Worm (Caenorhabditis elegans) whole organism, L4 larva: ENCODE data around the gene tag-52.

Experiments
- T26A8.4 ChIP-seq: fragments of 200-800 bp; sonication (Bioruptor generic); IDR thresholded peaks from 2 replicates; pipeline ENCODE4 v1.3.6; 2022; ENCODE audit warnings: missing genetic modification characterization, missing compliant biosample characterization
- Y75B8A.6 ChIP-seq: fragments of 200-800 bp; sonication (Bioruptor generic); IDR thresholded peaks from 2 replicates; pipeline ENCODE4 v1.3.6; 2022; ENCODE audit warnings: missing genetic modification reagents, missing genetic modification characterization, missing compliant biosample characterization
- ZK546.5 ChIP-seq, 2 experiments: sonication (generic microtip); optimal IDR thresholded peaks; 2 replicates each; lab custom pipeline; 2017; ENCODE audit warnings: missing biosample characterization in 2 of 2, missing genetic modification characterization in 2 of 2
- aha-1 ChIP-seq: fragments of 150-350 bp; peaks from one replicate; lab custom pipeline; 2014; ENCODE audit warnings: missing biosample characterization, missing genetic modification characterization
- egl-27 ChIP-seq: sonication (generic microtip); optimal IDR thresholded peaks from 3 replicates; lab custom pipeline; 2017; ENCODE audit warnings: missing biosample characterization, missing genetic modification reagents, missing genetic modification characterization
- lin-13 ChIP-seq: fragments of 150-350 bp; optimal IDR thresholded peaks from 2 replicates; lab custom pipeline; 2014; ENCODE audit warnings: missing biosample characterization, missing genetic modification reagents, missing genetic modification characterization
- lin-15B ChIP-seq: fragments of 150-350 bp; sonication (generic microtip); optimal IDR thresholded peaks from 3 replicates; lab custom pipeline; 2014; ENCODE audit warnings: missing biosample characterization, missing genetic modification characterization
- lin-39 ChIP-seq: fragments of 150-350 bp; optimal IDR thresholded peaks from 2 replicates; lab custom pipeline; 2014; ENCODE audit warnings: missing biosample characterization, missing genetic modification reagents, missing genetic modification characterization
- nhr-6 ChIP-seq: fragments of 150-350 bp; optimal IDR thresholded peaks from 2 replicates; lab custom pipeline; 2014; ENCODE audit warnings: missing biosample characterization, missing genetic modification characterization
- nhr-77 ChIP-seq: fragments of 150-350 bp; optimal IDR thresholded peaks from 2 replicates; lab custom pipeline; 2014; ENCODE audit warnings: missing biosample characterization, missing genetic modification characterization
- rbr-2 ChIP-seq: sonication (generic microtip); optimal IDR thresholded peaks from 2 replicates; lab custom pipeline; 2016; ENCODE audit warnings: missing genotype, missing genetic modification characterization, missing compliant biosample characterization
- skn-1 ChIP-seq: fragments of 150-350 bp; optimal IDR thresholded peaks from 2 replicates; lab custom pipeline; 2014; ENCODE audit warnings: missing biosample characterization, missing genetic modification characterization
- zip-2 ChIP-seq: fragments of 150-350 bp; optimal IDR thresholded peaks from 2 replicates; lab custom pipeline; 2014; ENCODE audit warnings: missing biosample characterization, missing genetic modification characterization

DNA sequence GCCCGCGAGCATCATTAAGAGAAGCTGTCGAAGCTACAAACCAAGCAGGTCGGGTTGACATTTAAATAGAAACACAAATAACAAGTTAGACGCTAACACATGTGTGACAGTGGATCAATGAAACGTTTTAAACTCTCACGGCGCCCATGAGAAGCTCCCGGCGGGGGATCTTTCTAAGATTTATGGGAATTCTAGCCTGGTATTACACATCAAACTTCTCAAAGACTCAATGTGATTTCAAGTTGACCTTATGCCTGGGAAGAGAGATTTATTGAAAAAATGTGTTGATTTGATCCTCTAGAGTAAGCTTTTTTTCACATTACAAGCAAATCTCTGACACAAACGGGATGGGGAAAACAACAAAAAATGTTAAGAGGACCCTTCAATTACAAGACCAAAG is 31.4 kb upstream of the tag-52 start:
- TF ChIP-seq rbr-2 (tag; lab: Kevin White, UChicago) (no peak), zip-2 (no peak), lin-39 (tag; lab: Kevin White, UChicago) (no peak), aha-1 (no peak), egl-27 (no peak), lin-13 (no peak), T26A8.4 (GFP tag; lab: Robert Waterston, UW) (no peak), nhr-77 (tag; lab: Kevin White, UChicago) (no peak), nhr-6 (no peak), lin-15B (tag; lab: Kevin White, UChicago) (no peak), Y75B8A.6 (GFP tag; lab: Robert Waterston, UW) (no peak), ZK546.5 (tag; optimal IDR thresholded peaks at IDR 0.05; lab: Kevin White, UChicago) (no peak), skn-1 (no peak)
